Fruit fly (Drosophila melanogaster) whole organism, embryonic: ENCODE results near the gene Naa20A.

Experiments used
- Adf1 ChIP-seq: fragments of 200-800 bp; sonication (Bioruptor generic); IDR thresholded peaks from 2 replicates; pipeline ENCODE4 v1.3.6; 2022; ENCODE audit warnings: missing biosample characterization, missing genetic modification characterization
- CG10209 ChIP-seq: fragments of 200-800 bp; sonication (Bioruptor generic); optimal IDR thresholded peaks from 3 replicates; lab custom pipeline; 2017; ENCODE audit warnings: missing biosample characterization, mild to moderate bottlenecking, missing genetic modification characterization, missing genetic modification reagents
- CG10274 ChIP-seq: fragments of 200-800 bp; sonication (Bioruptor generic); optimal IDR thresholded peaks from 3 replicates; lab custom pipeline; 2017; ENCODE audit warnings: missing biosample characterization, mild to moderate bottlenecking, missing genetic modification characterization
- CG10321 ChIP-seq: fragments of 200-800 bp; sonication (Bioruptor generic); IDR thresholded peaks from 2 replicates; pipeline ENCODE4 v1.3.6; 2022; ENCODE audit warnings: missing biosample characterization, missing genetic modification characterization
- CG12071 ChIP-seq: fragments of 200-800 bp; sonication (Bioruptor generic); optimal IDR thresholded peaks from 3 replicates; lab custom pipeline; 2018; ENCODE audit warnings: missing biosample characterization, mild to moderate bottlenecking, missing genetic modification characterization
- CG12659 ChIP-seq: fragments of 200-800 bp; sonication (Bioruptor generic); optimal IDR thresholded peaks from 3 replicates; lab custom pipeline; 2017; ENCODE audit warnings: mild to moderate bottlenecking, missing biosample characterization, missing genetic modification reagents, missing genetic modification characterization
- CG13296 ChIP-seq: fragments of 200-800 bp; sonication (Bioruptor generic); optimal IDR thresholded peaks from 3 replicates; lab custom pipeline; 2018; ENCODE audit warnings: missing biosample characterization, mild to moderate bottlenecking, missing genetic modification characterization
- CG14667 ChIP-seq: fragments of 200-800 bp; sonication (Bioruptor generic); IDR thresholded peaks from 2 replicates; pipeline ENCODE4 v1.3.6; 2022; ENCODE audit warnings: missing biosample characterization, missing genetic modification characterization
- CG16779 ChIP-seq: fragments of 200-800 bp; sonication (Bioruptor generic); IDR thresholded peaks from 2 replicates; pipeline ENCODE4 v1.3.6; 2022; ENCODE audit warnings: missing biosample characterization, missing genetic modification characterization
- CG17361 ChIP-seq: fragments of 200-800 bp; sonication (Bioruptor generic); IDR thresholded peaks from 3 replicates; pipeline ENCODE4 v1.3.6; 2022; ENCODE audit warnings: missing biosample characterization, missing genetic modification characterization
- CG17829 ChIP-seq: fragments of 200-800 bp; optimal IDR thresholded peaks from 2 replicates; lab custom pipeline; 2019; ENCODE audit warnings: missing biosample characterization, mild to moderate bottlenecking, missing genetic modification characterization, moderate library complexity
- CG18262 ChIP-seq: fragments of 200-800 bp; optimal IDR thresholded peaks from 3 replicates; lab custom pipeline; 2019; ENCODE audit warnings: missing biosample characterization, mild to moderate bottlenecking, missing genetic modification characterization, moderate library complexity
- CG2116 ChIP-seq: fragments of 200-800 bp; sonication (Bioruptor generic); optimal IDR thresholded peaks from 3 replicates; lab custom pipeline; 2018; ENCODE audit warnings: missing biosample characterization, mild to moderate bottlenecking, missing genetic modification characterization
- CG30403 ChIP-seq: fragments of 200-800 bp; sonication (Bioruptor generic); optimal IDR thresholded peaks from 3 replicates; lab custom pipeline; 2016; ENCODE audit warnings: missing biosample characterization, missing genetic modification characterization
- CG31224 ChIP-seq: fragments of 200-800 bp; sonication (Bioruptor generic); IDR thresholded peaks from 2 replicates; pipeline ENCODE4 v1.3.6; 2022; ENCODE audit warnings: missing biosample characterization, missing genetic modification characterization
- CG32767 ChIP-seq: fragments of 200-800 bp; sonication (Bioruptor generic); IDR thresholded peaks from 2 replicates; pipeline ENCODE4 v1.3.6; 2022; ENCODE audit warnings: missing biosample characterization, missing genetic modification characterization
- CG3281 ChIP-seq: fragments of 200-800 bp; sonication (Bioruptor generic); optimal IDR thresholded peaks from 3 replicates; lab custom pipeline; 2017; ENCODE audit warnings: missing biosample characterization, mild to moderate bottlenecking, missing genetic modification characterization
- CG33213 ChIP-seq: fragments of 200-800 bp; sonication (Bioruptor generic); optimal IDR thresholded peaks from 3 replicates; lab custom pipeline; 2016; ENCODE audit warnings: missing biosample characterization, missing genetic modification characterization
- CG4282 ChIP-seq: fragments of 200-800 bp; sonication (Bioruptor generic); optimal IDR thresholded peaks from 2 replicates; lab custom pipeline; 2016; ENCODE audit warnings: missing biosample characterization, missing genetic modification characterization
- CG43689 ChIP-seq: fragments of 200-800 bp; sonication (Bioruptor generic); IDR thresholded peaks from 2 replicates; pipeline ENCODE4 v1.3.6; 2022; ENCODE audit warnings: missing biosample characterization, missing genetic modification characterization
- CG6765 ChIP-seq: fragments of 200-800 bp; sonication (Bioruptor generic); optimal IDR thresholded peaks from 3 replicates; lab custom pipeline; 2017; ENCODE audit warnings: missing biosample characterization, mild to moderate bottlenecking, missing genetic modification characterization
- CG7839 ChIP-seq: fragments of 200-800 bp; sonication (Bioruptor generic); optimal IDR thresholded peaks from 3 replicates; lab custom pipeline; 2018; ENCODE audit warnings: missing biosample characterization, mild to moderate bottlenecking, missing genetic modification characterization, moderate library complexity
- CG8478 ChIP-seq: fragments of >200 bp; optimal IDR thresholded peaks from 2 replicates; lab custom pipeline; 2018
- CG9817 ChIP-seq: fragments of 200-800 bp; sonication (Bioruptor generic); optimal IDR thresholded peaks from 2 replicates; lab custom pipeline; 2018; ENCODE audit warnings: missing biosample characterization, mild to moderate bottlenecking, missing genetic modification characterization, moderate library complexity
- CHES-1-like ChIP-seq: fragments of 200-800 bp; sonication (Bioruptor generic); optimal IDR thresholded peaks from 2 replicates; lab custom pipeline; 2016; ENCODE audit warnings: missing biosample characterization, missing genetic modification characterization
- Camta ChIP-seq: fragments of 200-800 bp; sonication (Bioruptor generic); optimal IDR thresholded peaks from 2 replicates; lab custom pipeline; 2016; ENCODE audit warnings: missing biosample characterization, missing genetic modification characterization
- Dek ChIP-seq: fragments of 200-800 bp; sonication (Bioruptor generic); optimal IDR thresholded peaks from 3 replicates; lab custom pipeline; 2019; ENCODE audit warnings: missing biosample characterization, mild to moderate bottlenecking, missing genetic modification characterization, moderate library complexity
- ERR ChIP-seq: fragments of 200-800 bp; sonication (Bioruptor generic); optimal IDR thresholded peaks from 2 replicates; lab custom pipeline; 2016; ENCODE audit warnings: missing biosample characterization, missing genetic modification characterization
- GATAe ChIP-seq: fragments of 200-800 bp; sonication (Bioruptor generic); conservative IDR thresholded peaks from 2 replicates; pipeline ENCODE4 v1.3.6; 2022; ENCODE audit warnings: missing biosample characterization, missing genetic modification characterization
- H2.0 ChIP-seq: fragments of 200-800 bp; sonication (Bioruptor generic); IDR thresholded peaks from 2 replicates; pipeline ENCODE4 v1.3.6; 2022; ENCODE audit warnings: missing biosample characterization, missing genetic modification characterization
- MESR4 ChIP-seq: fragments of 200-800 bp; sonication (Bioruptor generic); optimal IDR thresholded peaks from 2 replicates; lab custom pipeline; 2018; ENCODE audit warnings: missing biosample characterization, mild to moderate bottlenecking, missing genetic modification characterization, moderate library complexity
- Nf-YA ChIP-seq: fragments of 200-800 bp; sonication (Bioruptor generic); IDR thresholded peaks from 2 replicates; pipeline ENCODE4 v1.3.6; 2022; ENCODE audit warnings: missing biosample characterization, missing genetic modification characterization
- Scr ChIP-seq: fragments of 200-800 bp; sonication (Bioruptor generic); IDR thresholded peaks from 2 replicates; pipeline ENCODE4 v1.3.6; 2022; ENCODE audit warnings: missing biosample characterization, missing genetic modification characterization; ENCODE audit not compliant: partially characterized antibody
- Trl ChIP-seq, 3 experiments: fragments of >200 bp in 2 of 3; fragments of 200-800 bp in 1 of 3; sonication (Bioruptor generic) in 1 of 3; optimal IDR thresholded peaks; 2 replicates in 1 of 3; 3 replicates in 2 of 3; lab custom pipeline; 2016 to 2017; ENCODE audit warnings: missing biosample characterization in 1 of 3, missing genetic modification characterization in 1 of 3
- YL-1 ChIP-seq: fragments of 200-800 bp; sonication (Bioruptor generic); optimal IDR thresholded peaks from 3 replicates; lab custom pipeline; 2017; ENCODE audit warnings: missing biosample characterization, mild to moderate bottlenecking, missing genetic modification characterization
- amos ChIP-seq: fragments of 200-800 bp; sonication (Bioruptor generic); IDR thresholded peaks from 2 replicates; pipeline ENCODE4 v1.3.6; 2022; ENCODE audit warnings: missing biosample characterization, missing genetic modification characterization; ENCODE audit not compliant: partially characterized antibody
- caup ChIP-seq: fragments of 200-800 bp; sonication (Bioruptor generic); optimal IDR thresholded peaks from 3 replicates; lab custom pipeline; 2017; ENCODE audit warnings: missing biosample characterization, mild to moderate bottlenecking, missing genetic modification characterization, moderate library complexity; ENCODE audit not compliant: severe bottlenecking
- chm ChIP-seq: fragments of 200-800 bp; sonication (Bioruptor generic); IDR thresholded peaks from 2 replicates; pipeline ENCODE4 v1.3.6; 2022; ENCODE audit warnings: missing biosample characterization, missing genetic modification characterization
- ci ChIP-seq: fragments of 200-800 bp; sonication (Bioruptor generic); IDR thresholded peaks from 3 replicates; pipeline ENCODE4 v1.3.6; 2022; ENCODE audit warnings: missing biosample characterization, missing genetic modification characterization
- gsb-n ChIP-seq: fragments of 200-800 bp; sonication (Bioruptor generic); optimal IDR thresholded peaks from 3 replicates; lab custom pipeline; 2018; ENCODE audit warnings: missing biosample characterization, mild to moderate bottlenecking, missing genetic modification characterization
- h ChIP-seq: fragments of >200 bp; optimal IDR thresholded peaks from 2 replicates; lab custom pipeline; 2017
- jigr1 ChIP-seq: fragments of 200-800 bp; sonication (Bioruptor generic); IDR thresholded peaks from 3 replicates; pipeline ENCODE4 v1.3.6; 2022; ENCODE audit warnings: missing biosample characterization, missing genetic modification characterization
- lmd ChIP-seq: fragments of 200-800 bp; sonication (Bioruptor generic); IDR thresholded peaks from 2 replicates; pipeline ENCODE4 v1.3.6; 2022; ENCODE audit warnings: missing biosample characterization, missing genetic modification characterization
- lov ChIP-seq, 2 experiments: fragments of 200-800 bp in 1 of 2; fragments of >200 bp in 1 of 2; sonication (Bioruptor generic) in 1 of 2; IDR thresholded peaks in 1 of 2; optimal IDR thresholded peaks in 1 of 2; 2 replicates in 1 of 2; 3 replicates in 1 of 2; pipeline versions ENCODE4 v1.3.6 to Lab custom; 2017 to 2022; ENCODE audit warnings: missing biosample characterization in 1 of 2, missing genetic modification characterization in 1 of 2
- oc ChIP-seq: fragments of 200-800 bp; sonication (Bioruptor generic); optimal IDR thresholded peaks from 2 replicates; lab custom pipeline; 2018; ENCODE audit warnings: missing biosample characterization, mild to moderate bottlenecking, missing genetic modification characterization, moderate library complexity
- sd ChIP-seq: fragments of 200-800 bp; sonication (Bioruptor generic); optimal IDR thresholded peaks from 3 replicates; lab custom pipeline; 2018; ENCODE audit warnings: missing biosample characterization, mild to moderate bottlenecking, missing genetic modification characterization, moderate library complexity
- slbo ChIP-seq: fragments of 200-800 bp; sonication (Bioruptor generic); IDR thresholded peaks from 2 replicates; pipeline ENCODE4 v1.3.6; 2022; ENCODE audit warnings: missing biosample characterization, missing genetic modification characterization
- stc ChIP-seq: fragments of 200-800 bp; sonication (Bioruptor generic); IDR thresholded peaks from 2 replicates; pipeline ENCODE4 v1.3.6; 2022; ENCODE audit warnings: missing biosample characterization, missing genetic modification characterization
- tio ChIP-seq: fragments of 200-800 bp; sonication (Bioruptor generic); optimal IDR thresholded peaks from 2 replicates; lab custom pipeline; 2017; ENCODE audit warnings: missing biosample characterization, missing genetic modification characterization, inconsistent platforms
- yki ChIP-seq: fragments of >200 bp; optimal IDR thresholded peaks from 3 replicates; lab custom pipeline; 2018
- zen2 ChIP-seq: fragments of 200-800 bp; sonication (Bioruptor generic); IDR thresholded peaks from 3 replicates; pipeline ENCODE4 v1.3.6; 2022; ENCODE audit warnings: missing biosample characterization, missing genetic modification characterization; ENCODE audit not compliant: partially characterized antibody

The Naa20A gene

DNA sequence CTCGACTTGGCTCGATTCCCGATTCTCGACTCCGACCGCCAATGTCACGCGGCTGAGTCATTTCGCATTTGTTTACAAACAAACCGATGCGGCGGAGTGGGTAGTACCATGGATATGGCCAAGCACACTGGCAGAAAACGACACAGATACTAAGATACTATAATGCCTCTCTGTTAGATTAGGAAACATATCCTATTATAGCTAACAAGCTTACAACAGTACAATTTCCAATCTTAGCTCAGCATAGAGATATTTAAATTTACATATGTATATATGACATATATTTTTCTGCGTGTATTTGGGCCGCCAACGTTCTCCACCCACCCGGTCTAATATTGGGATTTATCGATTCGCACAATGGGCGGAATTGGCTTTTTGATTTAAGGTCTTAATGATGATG lies 18.9 kb downstream of the Naa20A start (continued):
- TF ChIP-seq Nf-YA (peak; percentile 61; the same call in 1 of the 2 replicates), amos (GFP tag; lab: Robert Waterston, UW) (no peak), ERR (GFP tag; lab: Kevin White, UChicago) (no peak), h (lab: Kevin White, UChicago) (no peak), sd (peak; percentile 25), yki (lab: Kevin White, UChicago) (no peak), Dek (tag; lab: Kevin White, UChicago) (peak; percentile 64), CG4282 (GFP tag; lab: Kevin White, UChicago) (no peak), CG14667 (GFP tag; lab: Robert Waterston, UW) (peak; percentile 60), ci (GFP tag; lab: Robert Waterston, UW) (peak; percentile 80), CG31224 (GFP tag; lab: Robert Waterston, UW) (peak; percentile 83), oc (tag; lab: Kevin White, UChicago) (no peak), CG10321 (GFP tag; lab: Robert Waterston, UW) (no peak), CG12659 (peak; percentile 78), caup (peak; percentile 85), Trl (optimal IDR thresholded peaks at IDR 0.05; lab: Kevin White, UChicago) (no peak), Trl (GFP tag; optimal IDR thresholded peaks at IDR 0.05; lab: Kevin White, UChicago) (peak; percentile 54), H2.0 (peak; percentile 71), lmd (GFP tag; lab: Robert Waterston, UW) (peak; percentile 83), zen2 (GFP tag; lab: Robert Waterston, UW) (no peak), CG17361 (GFP tag; lab: Robert Waterston, UW) (peak; percentile 68; the same call in 2 of the 3 replicates), CG6765 (GFP tag; lab: Kevin White, UChicago) (peak; percentile 72), CG43689 (GFP tag; lab: Robert Waterston, UW) (no peak), CG30403 (GFP tag; lab: Kevin White, UChicago) (peak; percentile 74), Adf1 (GFP tag; lab: Robert Waterston, UW) (peak; percentile 56; the same call in 1 of the 2 replicates), Scr (no peak), slbo (GFP tag; lab: Robert Waterston, UW) (peak; percentile 87), lov (optimal IDR thresholded peaks at IDR 0.05; lab: Kevin White, UChicago) (no peak), lov (GFP tag; IDR thresholded peaks at IDR 0.05; lab: Robert Waterston, UW) (no peak), CG8478 (lab: Kevin White, UChicago) (no peak), MESR4 (no peak), CHES-1-like (GFP tag; lab: Kevin White, UChicago) (peak; percentile 44), CG32767 (GFP tag; lab: Robert Waterston, UW) (peak; percentile 68), CG9817 (tag; lab: Kevin White, UChicago) (peak; percentile 74), CG7839 (peak; percentile 87), CG13296 (GFP tag; lab: Kevin White, UChicago) (peak; percentile 64), chm (peak; percentile 77), CG3281 (GFP tag; lab: Kevin White, UChicago) (peak; percentile 79), CG12071 (peak; percentile 77), CG2116 (GFP tag; lab: Kevin White, UChicago) (peak; percentile 2), GATAe (no peak), CG10209 (peak; percentile 59), CG10274 (GFP tag; lab: Kevin White, UChicago) (peak; percentile 43), CG17829 (peak; percentile 62), jigr1 (peak; percentile 59; the same call in 1 of the 3 replicates), gsb-n (tag; lab: Kevin White, UChicago) (peak; percentile 28), CG18262 (tag; lab: Kevin White, UChicago) (peak; percentile 65), tio (GFP tag; lab: Kevin White, UChicago) (peak; percentile 72), YL-1 (GFP tag; lab: Kevin White, UChicago) (no peak), CG33213 (GFP tag; lab: Kevin White, UChicago) (no peak), stc (GFP tag; lab: Robert Waterston, UW) (peak; percentile 44; the same call in 1 of the 2 replicates), CG16779 (GFP tag; lab: Robert Waterston, UW) (0 out of 2 replicates have a peak, but pooled peaks have one; percentile 27), Camta (GFP tag; lab: Kevin White, UChicago) (peak; percentile 58)
